Worm (Caenorhabditis elegans): Measurements from ENCODE around the gene F40G12.6.

- no peak for TF ChIP-seq flt-1 (GFP tag; IDR thresholded peaks at IDR 0.05)
- no peak for TF ChIP-seq ztf-23 (GFP tag; IDR thresholded peaks at IDR 0.05)
- no peak for TF ChIP-seq ref-1 (GFP tag; conservative IDR thresholded peaks at IDR 0.05)
- TF ChIP-seq klf-2 (GFP tag; conservative IDR thresholded peaks at IDR 0.05), result no peak
- TF ChIP-seq cog-1 (tag; optimal IDR thresholded peaks at IDR 0.05), result no peak
- no peak for TF ChIP-seq ztf-29 (GFP tag; IDR thresholded peaks at IDR 0.05)
- TF ChIP-seq med-1 (GFP tag; optimal IDR thresholded peaks at IDR 0.05; ENCODE audit: insufficient read depth), result no peak
- TF ChIP-seq tab-1 (GFP tag; IDR thresholded peaks at IDR 0.05), result no peak
Measured at ce11 chrV:14317621-14318020, 44.7 kb upstream of the F40G12.6 start.
